Worm (Caenorhabditis elegans) whole organism, late embryonic: ENCODE results near the gene tmd-2.

ENCODE experiments used
- C38D4.7 ChIP-seq: fragments of 200-800 bp; sonication (Bioruptor generic); optimal IDR thresholded peaks from 2 replicates; lab custom pipeline; 2018; ENCODE audit warnings: mild to moderate bottlenecking, missing genetic modification characterization, moderate library complexity, missing compliant biosample characterization
- F13H6.1 ChIP-seq: sonication (generic microtip); optimal IDR thresholded peaks from 2 replicates; lab custom pipeline; 2016; ENCODE audit warnings: missing genetic modification characterization, missing compliant biosample characterization
- ahr-1 ChIP-seq: sonication (generic microtip); optimal IDR thresholded peaks from 2 replicates; lab custom pipeline; 2016; ENCODE audit warnings: missing genetic modification characterization, missing compliant biosample characterization
- ama-1 ChIP-seq: fragments of 150-350 bp; optimal IDR thresholded peaks from 2 replicates; lab custom pipeline; 2014
- ceh-14 ChIP-seq: sonication (generic microtip); optimal IDR thresholded peaks from 2 replicates; lab custom pipeline; 2016; ENCODE audit warnings: missing genotype, missing genetic modification characterization, missing compliant biosample characterization
- ceh-19 ChIP-seq: fragments of 200-800 bp; sonication (Bioruptor generic); optimal IDR thresholded peaks from 2 replicates; lab custom pipeline; 2018; ENCODE audit warnings: mild to moderate bottlenecking, missing genetic modification characterization, missing compliant biosample characterization
- ceh-22 ChIP-seq: sonication (generic microtip); optimal IDR thresholded peaks from 2 replicates; lab custom pipeline; 2017; ENCODE audit warnings: missing biosample characterization, missing genetic modification characterization
- ceh-31 ChIP-seq: sonication (generic microtip); optimal IDR thresholded peaks from 2 replicates; lab custom pipeline; 2016; ENCODE audit warnings: missing genetic modification characterization, missing compliant biosample characterization
- ceh-45 ChIP-seq: fragments of 200-800 bp; sonication (Bioruptor generic); IDR thresholded peaks from 2 replicates; pipeline ENCODE4 v1.3.6; 2022; ENCODE audit warnings: missing genetic modification reagents, missing genetic modification characterization, missing compliant biosample characterization
- ceh-6 ChIP-seq: fragments of 200-800 bp; sonication (Bioruptor generic); optimal IDR thresholded peaks from 2 replicates; lab custom pipeline; 2018; ENCODE audit warnings: mild to moderate bottlenecking, missing genetic modification characterization, missing compliant biosample characterization
- che-1 ChIP-seq: sonication (generic microtip); optimal IDR thresholded peaks from 2 replicates; lab custom pipeline; 2016; ENCODE audit warnings: mild to moderate bottlenecking, missing genetic modification characterization, missing compliant biosample characterization
- dmd-4 ChIP-seq: sonication (generic microtip); optimal IDR thresholded peaks from 2 replicates; lab custom pipeline; 2016; ENCODE audit warnings: borderline replicate concordance, missing genetic modification characterization, missing compliant biosample characterization
- dve-1 ChIP-seq: sonication (generic microtip); optimal IDR thresholded peaks from 2 replicates; lab custom pipeline; 2017; ENCODE audit warnings: antibody characterized with exemption, mild to moderate bottlenecking, missing genetic modification characterization, missing compliant biosample characterization
- elt-4 ChIP-seq: sonication (generic microtip); optimal IDR thresholded peaks from 2 replicates; lab custom pipeline; 2016; ENCODE audit warnings: missing genetic modification characterization, missing compliant biosample characterization
- fkh-10 ChIP-seq: fragments of 150-350 bp; optimal IDR thresholded peaks from 2 replicates; lab custom pipeline; 2014; ENCODE audit warnings: missing biosample characterization, missing genetic modification reagents, missing genetic modification characterization
- fkh-6 ChIP-seq: sonication (generic microtip); optimal IDR thresholded peaks from 2 replicates; lab custom pipeline; 2016; ENCODE audit warnings: missing genetic modification characterization, missing compliant biosample characterization
- hlh-15 ChIP-seq: sonication (generic microtip); optimal IDR thresholded peaks from 2 replicates; lab custom pipeline; 2016; ENCODE audit warnings: missing genetic modification characterization, missing compliant biosample characterization
- hlh-30 ChIP-seq: sonication (generic microtip); optimal IDR thresholded peaks from 2 replicates; lab custom pipeline; 2017; ENCODE audit warnings: antibody characterized with exemption, missing genetic modification characterization, missing compliant biosample characterization; ENCODE audit not compliant: insufficient read depth
- madf-2 ChIP-seq: sonication (generic microtip); optimal IDR thresholded peaks from 2 replicates; lab custom pipeline; 2017; ENCODE audit warnings: missing genetic modification characterization, missing compliant biosample characterization
- mec-3 ChIP-seq: sonication (generic microtip); optimal IDR thresholded peaks from 2 replicates; lab custom pipeline; 2016; ENCODE audit warnings: borderline replicate concordance, missing genetic modification characterization, missing compliant biosample characterization
- nfya-1 ChIP-seq: sonication (generic microtip); optimal IDR thresholded peaks from 2 replicates; lab custom pipeline; 2017; ENCODE audit warnings: missing genetic modification characterization, mild to moderate bottlenecking, missing compliant biosample characterization, antibody characterized with exemption, moderate library complexity
- nhr-232 ChIP-seq: sonication (generic microtip); optimal IDR thresholded peaks from 2 replicates; lab custom pipeline; 2016; ENCODE audit warnings: missing genetic modification characterization, missing compliant biosample characterization
- npax-4 ChIP-seq: sonication (generic microtip); optimal IDR thresholded peaks from 2 replicates; lab custom pipeline; 2016; ENCODE audit warnings: missing genetic modification characterization, missing compliant biosample characterization
- pqm-1 ChIP-seq: sonication (generic microtip); optimal IDR thresholded peaks from 2 replicates; lab custom pipeline; 2016; ENCODE audit warnings: missing genetic modification characterization, missing compliant biosample characterization
- rnt-1 ChIP-seq: sonication (generic microtip); optimal IDR thresholded peaks from 2 replicates; lab custom pipeline; 2016; ENCODE audit warnings: missing genetic modification characterization, missing compliant biosample characterization
- sdc-2 ChIP-seq: sonication (generic microtip); optimal IDR thresholded peaks from 2 replicates; lab custom pipeline; 2016; ENCODE audit warnings: missing genotype, missing genetic modification characterization, missing compliant biosample characterization
- sox-2 ChIP-seq: fragments of 200-800 bp; sonication (Bioruptor generic); IDR thresholded peaks from 2 replicates; pipeline ENCODE4 v1.3.6; 2022; ENCODE audit warnings: missing genetic modification reagents, missing genetic modification characterization, missing compliant biosample characterization
- sox-4 ChIP-seq: sonication (generic microtip); optimal IDR thresholded peaks from 2 replicates; lab custom pipeline; 2017; ENCODE audit warnings: mild to moderate bottlenecking, missing genetic modification characterization, inconsistent platforms, missing compliant biosample characterization
- syd-9 ChIP-seq: sonication (generic microtip); optimal IDR thresholded peaks from 2 replicates; lab custom pipeline; 2016; ENCODE audit warnings: mild to moderate bottlenecking, missing genetic modification characterization, moderate library complexity, missing compliant biosample characterization
- ttx-3 ChIP-seq: sonication (generic microtip); optimal IDR thresholded peaks from 2 replicates; lab custom pipeline; 2016; ENCODE audit warnings: missing genetic modification reagents, missing genetic modification characterization, missing compliant biosample characterization
- unc-3 ChIP-seq, 2 experiments: fragments of 200-800 bp in 1 of 2; sonication (Bioruptor generic) in 1 of 2; sonication (generic microtip) in 1 of 2; conservative IDR thresholded peaks in 1 of 2; optimal IDR thresholded peaks in 1 of 2; 2 replicates each; pipeline versions ENCODE4 v1.3.6 to Lab custom; 2016 to 2022; ENCODE audit warnings: missing compliant biosample characterization in 2 of 2, missing genetic modification characterization in 2 of 2, missing genetic modification reagents in 1 of 2
- unc-42 ChIP-seq: sonication (generic microtip); optimal IDR thresholded peaks from 2 replicates; lab custom pipeline; 2016; ENCODE audit warnings: missing genotype, missing genetic modification characterization, missing compliant biosample characterization
- unc-55 ChIP-seq: sonication (generic microtip); optimal IDR thresholded peaks from 2 replicates; lab custom pipeline; 2017; ENCODE audit warnings: missing biosample characterization, missing genetic modification reagents, missing genetic modification characterization
- ztf-16 ChIP-seq: sonication (generic microtip); optimal IDR thresholded peaks from 2 replicates; lab custom pipeline; 2017; ENCODE audit warnings: missing genetic modification characterization, missing compliant biosample characterization

The tmd-2 gene

ce11 chrV:8334360-8334759 is at the start of gene tmd-2:
Gene tmd-2 (plus strand): TSS chrV:8334660.
- TF ChIP-seq C38D4.7 (GFP tag; lab: Kevin White, UChicago) (no peak), rnt-1 (tag; lab: Kevin White, UChicago) (no peak)

ce11 chrV:8284800-8285199 is 49.7 kb upstream of the tmd-2 start, which contains the start of gene slc-17.5:
Gene slc-17.5 (minus strand): TSS chrV:8284900.
- TF ChIP-seq fkh-6 (tag; lab: Kevin White, UChicago): no peak
- no peak for TF ChIP-seq nfya-1
- no peak for TF ChIP-seq nhr-232 (tag; lab: Kevin White, UChicago)
- no peak for TF ChIP-seq sdc-2
- TF ChIP-seq hlh-30: no peak
- no peak for TF ChIP-seq ceh-45

ce11 chrV:8285455-8285854 is 49.0 kb upstream of the tmd-2 start:
- TF ChIP-seq sdc-2: no peak
- no peak for TF ChIP-seq ceh-19 (GFP tag; lab: Kevin White, UChicago)
- no peak for TF ChIP-seq fkh-6 (tag; lab: Kevin White, UChicago)
- TF ChIP-seq mec-3 (tag; lab: Kevin White, UChicago): no peak
- no peak for TF ChIP-seq sox-2
- TF ChIP-seq unc-3 (GFP tag; conservative IDR thresholded peaks at IDR 0.05; lab: Robert Waterston, UW): no peak
- TF ChIP-seq unc-3 (tag; optimal IDR thresholded peaks at IDR 0.05; lab: Kevin White, UChicago): no peak
- TF ChIP-seq elt-4 (tag; lab: Kevin White, UChicago): no peak
- TF ChIP-seq syd-9 (tag; lab: Kevin White, UChicago): no peak
- no peak for TF ChIP-seq ceh-22 (tag; lab: Kevin White, UChicago)
- TF ChIP-seq ceh-45: no peak

ce11 chrV:8288125-8288806 is 46.2 kb upstream of the tmd-2 start:
- TF ChIP-seq che-1 (tag; lab: Kevin White, UChicago) (no peak), ceh-31 (tag; lab: Kevin White, UChicago) (no peak), pqm-1 (tag; lab: Kevin White, UChicago) (no peak), rnt-1 (tag; lab: Kevin White, UChicago) (no peak), unc-55 (GFP tag; lab: Kevin White, UChicago) (no peak), hlh-15 (tag; lab: Kevin White, UChicago) (no peak), ama-1 (lab: Kevin White, UChicago) (no peak), nfya-1 (no peak), madf-2 (no peak), sox-4 (tag; lab: Kevin White, UChicago) (no peak), dve-1 (tag; lab: Kevin White, UChicago) (no peak), npax-4 (tag; lab: Kevin White, UChicago) (no peak), unc-3 (GFP tag; conservative IDR thresholded peaks at IDR 0.05; lab: Robert Waterston, UW) (no peak), unc-3 (tag; optimal IDR thresholded peaks at IDR 0.05; lab: Kevin White, UChicago) (no peak), fkh-6 (tag; lab: Kevin White, UChicago) (no peak), ceh-14 (tag; lab: Kevin White, UChicago) (no peak), ztf-16 (tag; lab: Kevin White, UChicago) (no peak), syd-9 (tag; lab: Kevin White, UChicago) (no peak), ceh-6 (no peak)

- TF ChIP-seq unc-42 (tag; lab: Kevin White, UChicago) (no peak), F13H6.1 (tag; lab: Kevin White, UChicago) (no peak), sox-2 (no peak), che-1 (tag; lab: Kevin White, UChicago) (no peak), fkh-10 (no peak), madf-2 (no peak), ceh-31 (tag; lab: Kevin White, UChicago) (no peak), unc-3 (GFP tag; conservative IDR thresholded peaks at IDR 0.05; lab: Robert Waterston, UW) (no peak), unc-3 (tag; optimal IDR thresholded peaks at IDR 0.05; lab: Kevin White, UChicago) (no peak), dmd-4 (tag; lab: Kevin White, UChicago) (no peak), ttx-3 (no peak), ahr-1 (tag; lab: Kevin White, UChicago) (no peak)
Measured at ce11 chrV:8291764-8292163, 42.7 kb upstream of the tmd-2 start, which contains the start of gene srg-33. Gene srg-33 (plus strand): TSS chrV:8292064.
